Worm (Caenorhabditis elegans) whole organism, young adult: ENCODE data around the gene C44B7.7.

ENCODE experiments used
- C06A6.2 ChIP-seq: fragments of 200-800 bp; sonication (Bioruptor generic); conservative IDR thresholded peaks from 2 replicates; pipeline ENCODE4 v1.3.6; 2022; ENCODE audit warnings: missing genetic modification characterization, missing compliant biosample characterization
- F39B2.1 ChIP-seq: fragments of 200-800 bp; sonication (Bioruptor generic); IDR thresholded peaks from 2 replicates; pipeline ENCODE4 v1.3.6; 2022; ENCODE audit warnings: missing genetic modification reagents, missing genetic modification characterization, missing compliant biosample characterization
- F57C9.4 ChIP-seq: sonication (generic microtip); optimal IDR thresholded peaks from 2 replicates; lab custom pipeline; 2017; ENCODE audit warnings: mild to moderate bottlenecking, missing genetic modification characterization, missing compliant biosample characterization
- attf-5 ChIP-seq: fragments of 200-800 bp; sonication (Bioruptor generic); optimal IDR thresholded peaks from 2 replicates; lab custom pipeline; 2018; ENCODE audit warnings: mild to moderate bottlenecking, missing genetic modification characterization, missing compliant biosample characterization
- dpl-1 ChIP-seq: fragments of 150-350 bp; optimal IDR thresholded peaks from 2 replicates; lab custom pipeline; 2014; ENCODE audit warnings: missing biosample characterization, missing genetic modification reagents, missing genetic modification characterization
- ets-4 ChIP-seq: fragments of 200-800 bp; sonication (Bioruptor generic); optimal IDR thresholded peaks from 2 replicates; lab custom pipeline; 2018; ENCODE audit warnings: mild to moderate bottlenecking, missing genetic modification characterization, missing compliant biosample characterization
- let-526 ChIP-seq: fragments of 200-800 bp; sonication (Bioruptor generic); IDR thresholded peaks from 2 replicates; pipeline ENCODE4 v1.3.6; 2022; ENCODE audit warnings: missing genetic modification reagents, missing genetic modification characterization, missing compliant biosample characterization

DNA sequence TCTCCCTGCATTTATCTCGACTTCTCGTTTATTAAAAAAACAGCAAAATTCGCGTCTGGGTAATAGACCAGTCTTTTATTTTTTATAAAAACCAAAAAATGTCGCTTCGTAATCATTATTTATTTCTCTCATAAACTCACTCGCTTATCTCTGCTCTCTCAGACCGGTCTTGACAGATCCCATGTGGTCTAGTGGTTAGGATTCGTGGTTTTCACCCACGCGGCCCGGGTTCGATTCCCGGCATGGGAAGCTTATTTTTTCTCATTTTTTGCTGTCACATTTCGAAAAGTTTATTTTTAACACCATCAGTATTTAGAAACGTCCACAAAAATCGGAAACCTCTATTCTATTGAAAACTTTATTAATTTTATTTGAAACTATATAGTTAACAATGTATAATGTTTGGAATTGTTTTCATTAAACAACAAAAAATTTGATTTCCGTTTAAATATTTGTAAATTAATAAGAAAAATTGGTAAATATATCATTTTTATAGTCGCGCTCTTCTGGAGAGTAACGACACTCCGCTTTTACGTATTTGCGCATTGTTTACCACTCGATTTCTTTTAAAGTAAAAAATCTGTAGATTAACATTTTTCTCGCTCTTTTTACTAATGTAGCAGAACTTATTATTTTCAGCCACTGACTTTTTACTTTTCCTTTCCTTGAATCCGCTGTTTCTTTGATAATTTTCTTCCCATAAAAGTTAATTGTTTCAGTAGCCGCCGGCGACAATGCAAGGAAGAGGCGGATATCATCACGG lies 18.2 kb upstream of the C44B7.7 start, which contains the start of gene hrpl-1:
- TF ChIP-seq dpl-1 (GFP tag; lab: Kevin White, UChicago) (no peak), F39B2.1 (no peak), F57C9.4 (tag; lab: Kevin White, UChicago) (no peak), C06A6.2 (GFP tag; lab: Robert Waterston, UW) (no peak), let-526 (GFP tag; lab: Robert Waterston, UW) (no peak), ets-4 (GFP tag; lab: Kevin White, UChicago) (no peak), attf-5 (GFP tag; lab: Kevin White, UChicago) (no peak)
